Worm (Caenorhabditis elegans) whole organism, L2 larva: ENCODE results near the gene C40C9.3.

Experiments used
- C34F6.9 ChIP-seq: fragments of 150-350 bp; optimal IDR thresholded peaks from 2 replicates; lab custom pipeline; 2014; ENCODE audit warnings: missing biosample characterization, missing genetic modification characterization
- R02D3.7 ChIP-seq: fragments of 150-350 bp; optimal IDR thresholded peaks from 2 replicates; lab custom pipeline; 2014; ENCODE audit warnings: missing biosample characterization, missing genetic modification characterization
- Y55F3AM.14 ChIP-seq: fragments of 200-800 bp; sonication (Bioruptor generic); optimal IDR thresholded peaks from 2 replicates; lab custom pipeline; 2018; ENCODE audit warnings: mild to moderate bottlenecking, missing genetic modification characterization, missing compliant biosample characterization
- ZK546.5 ChIP-seq: sonication (generic microtip); optimal IDR thresholded peaks from 2 replicates; lab custom pipeline; 2017; ENCODE audit warnings: missing biosample characterization, missing genetic modification characterization
- aly-2 ChIP-seq: fragments of 150-350 bp; optimal IDR thresholded peaks from 2 replicates; lab custom pipeline; 2014; ENCODE audit warnings: missing biosample characterization, missing genetic modification characterization
- ama-1 ChIP-seq: fragments of 150-350 bp; optimal IDR thresholded peaks from 2 replicates; lab custom pipeline; 2018; ENCODE audit warnings: inconsistent platforms
- blmp-1 ChIP-seq: sonication (generic microtip); optimal IDR thresholded peaks from 2 replicates; lab custom pipeline; 2017; ENCODE audit warnings: missing genetic modification characterization, mild to moderate bottlenecking, missing compliant biosample characterization, antibody characterized with exemption, moderate library complexity; ENCODE audit not compliant: insufficient read depth
- ceh-82 ChIP-seq: fragments of 150-350 bp; optimal IDR thresholded peaks from 2 replicates; lab custom pipeline; 2014; ENCODE audit warnings: missing biosample characterization, missing genetic modification characterization
- egl-27 ChIP-seq: sonication (generic microtip); optimal IDR thresholded peaks from 3 replicates; lab custom pipeline; 2017; ENCODE audit warnings: missing biosample characterization, missing genetic modification reagents, missing genetic modification characterization
- elt-3 ChIP-seq: sonication (generic microtip); optimal IDR thresholded peaks from 2 replicates; lab custom pipeline; 2017; ENCODE audit warnings: missing biosample characterization, missing genetic modification characterization
- lin-11 ChIP-seq: fragments of 150-350 bp; sonication (generic microtip); optimal IDR thresholded peaks from 2 replicates; lab custom pipeline; 2014; ENCODE audit warnings: missing biosample characterization, missing genetic modification characterization, inconsistent platforms, mixed read lengths
- lsy-2 ChIP-seq, 2 experiments: fragments of 150-350 bp in 1 of 2; sonication (generic microtip) in 1 of 2; optimal IDR thresholded peaks; 2 replicates each; lab custom pipeline; 2014 to 2017; ENCODE audit warnings: missing biosample characterization in 2 of 2, missing genetic modification characterization in 2 of 2
- mab-5 ChIP-seq: fragments of 150-350 bp; optimal IDR thresholded peaks from 2 replicates; lab custom pipeline; 2014; ENCODE audit warnings: missing biosample characterization, missing genetic modification characterization
- mbf-1 ChIP-seq: sonication (generic microtip); optimal IDR thresholded peaks from 2 replicates; lab custom pipeline; 2017; ENCODE audit warnings: missing biosample characterization, missing genetic modification characterization
- nhr-10 ChIP-seq: sonication (generic microtip); optimal IDR thresholded peaks from 2 replicates; lab custom pipeline; 2017; ENCODE audit warnings: missing biosample characterization, missing genetic modification characterization
- nhr-129 ChIP-seq: fragments of 150-350 bp; optimal IDR thresholded peaks from 2 replicates; lab custom pipeline; 2014; ENCODE audit warnings: missing biosample characterization, missing genetic modification characterization
- nhr-21 ChIP-seq: fragments of 150-350 bp; optimal IDR thresholded peaks from 2 replicates; lab custom pipeline; 2014; ENCODE audit warnings: missing biosample characterization, missing genetic modification characterization
- nhr-23 ChIP-seq: fragments of 150-350 bp; optimal IDR thresholded peaks from 2 replicates; lab custom pipeline; 2014; ENCODE audit warnings: missing biosample characterization, missing genetic modification reagents, missing genetic modification characterization
- nhr-237 ChIP-seq: fragments of 150-350 bp; optimal IDR thresholded peaks from 2 replicates; lab custom pipeline; 2014; ENCODE audit warnings: missing biosample characterization, missing genetic modification characterization
- nhr-25 ChIP-seq: fragments of 150-350 bp; sonication (generic microtip); optimal IDR thresholded peaks from 3 replicates; lab custom pipeline; 2014; ENCODE audit warnings: missing biosample characterization, missing genetic modification characterization
- nhr-6 ChIP-seq: fragments of 150-350 bp; optimal IDR thresholded peaks from 2 replicates; lab custom pipeline; 2014; ENCODE audit warnings: missing biosample characterization, missing genetic modification characterization
- nhr-77 ChIP-seq: fragments of 150-350 bp; optimal IDR thresholded peaks from 2 replicates; lab custom pipeline; 2014; ENCODE audit warnings: missing biosample characterization, missing genetic modification characterization
- peb-1 ChIP-seq: fragments of 150-350 bp; optimal IDR thresholded peaks from 2 replicates; lab custom pipeline; 2014; ENCODE audit warnings: missing biosample characterization, missing genetic modification characterization
- skn-1 ChIP-seq: sonication (generic microtip); optimal IDR thresholded peaks from 2 replicates; lab custom pipeline; 2017; ENCODE audit warnings: missing biosample characterization, missing genetic modification characterization
- snpc-4 ChIP-seq: fragments of 150-350 bp; optimal IDR thresholded peaks from 2 replicates; lab custom pipeline; 2014; ENCODE audit warnings: missing biosample characterization, missing genetic modification characterization
- unc-39 ChIP-seq: fragments of 150-350 bp; optimal IDR thresholded peaks from 2 replicates; lab custom pipeline; 2014; ENCODE audit warnings: missing biosample characterization, missing genetic modification characterization
- unc-55 ChIP-seq: fragments of 150-350 bp; sonication (generic microtip); optimal IDR thresholded peaks from 3 replicates; lab custom pipeline; 2014; ENCODE audit warnings: missing biosample characterization, missing genetic modification reagents, missing genetic modification characterization
- ztf-1 ChIP-seq: fragments of 200-800 bp; sonication (Bioruptor generic); conservative IDR thresholded peaks from 2 replicates; pipeline ENCODE4 v1.3.6; 2022; ENCODE audit warnings: missing genetic modification characterization, missing compliant biosample characterization
- ztf-11 ChIP-seq: sonication (generic microtip); optimal IDR thresholded peaks from 2 replicates; lab custom pipeline; 2017; ENCODE audit warnings: missing biosample characterization, missing genetic modification characterization
- ztf-4 ChIP-seq: fragments of 150-350 bp; optimal IDR thresholded peaks from 2 replicates; lab custom pipeline; 2014; ENCODE audit warnings: missing biosample characterization, missing genetic modification characterization

C40C9.3 gene

ce11 chrX:13687111-13687512 lies 39.7 kb downstream of the C40C9.3 start (continued):
- TF ChIP-seq ama-1 (lab: Kevin White, UChicago) (no peak), ztf-1 (no peak), elt-3 (tag; lab: Kevin White, UChicago) (no peak), R02D3.7 (tag; lab: Kevin White, UChicago) (no peak)

DNA sequence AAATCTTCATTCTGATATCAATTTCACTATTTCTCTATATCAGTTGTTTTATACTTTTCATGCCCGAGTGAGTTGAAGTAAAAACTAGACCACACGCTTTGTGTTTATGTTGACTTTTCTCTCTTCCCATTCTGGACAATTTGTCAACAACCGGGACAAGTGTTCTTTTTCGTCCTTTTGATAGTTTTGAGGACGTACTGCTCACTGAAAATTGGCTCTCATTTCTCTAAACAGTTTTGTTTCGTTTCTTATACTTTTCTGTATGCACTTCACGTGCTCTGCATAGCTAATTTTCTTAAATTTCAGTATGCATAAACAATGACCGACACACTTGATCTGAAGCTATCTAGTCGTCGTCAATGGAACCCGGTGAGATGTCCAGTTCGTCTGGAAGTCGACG lies 40.2 kb downstream of the C40C9.3 start, which contains the start of gene adm-2:
TSS of gene adm-2 (plus strand) at position 301 of the 400 bp plus-strand sequence.
- no peak for TF ChIP-seq aly-2 (tag; lab: Kevin White, UChicago)
- TF ChIP-seq unc-55 = no peak
- TF ChIP-seq lsy-2 (tag; optimal IDR thresholded peaks at IDR 0.05; lab: Kevin White, UChicago) = no peak
- no peak for TF ChIP-seq unc-39
- TF ChIP-seq ztf-1 = no peak
- TF ChIP-seq ceh-82 (tag; lab: Kevin White, UChicago) = no peak
- no peak for TF ChIP-seq nhr-10
- TF ChIP-seq snpc-4 = no peak
- TF ChIP-seq blmp-1 (tag; lab: Kevin White, UChicago) = no peak
- no peak for TF ChIP-seq nhr-21 (tag; lab: Kevin White, UChicago)
- no peak for TF ChIP-seq C34F6.9 (tag; lab: Kevin White, UChicago)

DNA sequence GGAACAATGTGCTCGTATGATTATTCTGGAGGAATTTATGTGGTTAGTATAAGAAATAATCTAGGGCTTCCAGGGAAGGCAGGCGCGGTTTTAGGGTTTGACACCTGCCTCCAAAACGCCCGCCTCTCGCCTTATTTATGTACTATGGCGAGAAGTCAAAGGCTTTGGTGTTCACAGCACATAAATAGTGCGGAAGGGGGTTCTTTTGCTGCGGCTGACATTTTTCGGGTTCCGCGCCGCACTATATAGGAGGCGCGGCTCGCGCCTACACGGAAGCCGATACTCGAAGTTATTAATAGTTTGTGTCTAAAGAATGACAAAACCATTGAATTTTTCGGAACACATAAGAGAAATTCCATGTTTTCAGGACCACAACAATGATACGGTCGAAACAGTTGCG lies 42.9 kb downstream of the C40C9.3 start:
- TF ChIP-seq mab-5 (tag; lab: Kevin White, UChicago) = no peak
- TF ChIP-seq nhr-21 (tag; lab: Kevin White, UChicago) = no peak
- TF ChIP-seq nhr-237 = no peak
- no peak for TF ChIP-seq nhr-6
- TF ChIP-seq ztf-4 (tag; lab: Kevin White, UChicago) = no peak
- no peak for TF ChIP-seq nhr-77
- no peak for TF ChIP-seq nhr-23 (tag; lab: Kevin White, UChicago)
- TF ChIP-seq snpc-4 = peak; percentile 61
- TF ChIP-seq, all 48 proteins: peak for 1

ce11 chrX:13696152-13696551 lies 48.7 kb downstream of the C40C9.3 start:
- no peak for TF ChIP-seq egl-27 (tag; lab: Kevin White, UChicago)
- TF ChIP-seq lin-11 (tag; lab: Kevin White, UChicago) = peak; percentile 31
- TF ChIP-seq skn-1 (tag; lab: Kevin White, UChicago) = no peak
- no peak for TF ChIP-seq aly-2 (tag; lab: Kevin White, UChicago)
- TF ChIP-seq ztf-11 (tag; lab: Kevin White, UChicago) = no peak
- peak; percentile 20 for TF ChIP-seq unc-55
- TF ChIP-seq peb-1 (tag; lab: Kevin White, UChicago) = no peak
- TF ChIP-seq ZK546.5 (tag; lab: Kevin White, UChicago) = no peak
- no peak for TF ChIP-seq Y55F3AM.14 (GFP tag; lab: Kevin White, UChicago)
- no peak for TF ChIP-seq nhr-77
- TF ChIP-seq mbf-1 (tag; lab: Kevin White, UChicago) = no peak

DNA sequence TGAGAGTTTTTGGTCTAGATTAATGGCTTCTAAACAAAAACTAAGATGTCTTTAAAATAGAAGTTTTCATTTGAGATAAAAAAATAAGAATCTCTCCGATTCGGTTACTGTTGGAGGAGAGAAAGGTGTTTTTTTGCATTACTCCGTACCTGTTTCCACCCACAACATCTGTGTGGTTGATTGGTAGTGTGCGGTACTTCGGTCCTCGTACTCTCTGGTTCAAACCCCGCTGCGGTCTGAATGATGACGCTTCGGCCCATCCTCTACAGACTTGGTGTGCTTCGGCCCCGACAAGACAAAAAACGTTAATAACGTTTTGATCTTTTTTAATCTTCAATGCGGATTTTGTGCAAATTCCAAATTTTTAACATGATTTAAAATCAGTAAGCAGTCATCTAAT lies 50.1 kb downstream of the C40C9.3 start:
- TF ChIP-seq nhr-129 (tag; lab: Kevin White, UChicago) = no peak
- TF ChIP-seq nhr-25 (tag; lab: Kevin White, UChicago) = no peak
- no peak for TF ChIP-seq nhr-23 (tag; lab: Kevin White, UChicago)
